Worm (Caenorhabditis elegans): Measurements from ENCODE around the gene C10A4.9.

C10A4.9 gene

ce11 chrX:7416082-7416481 lies 4.6 kb upstream of the C10A4.9 start, which contains the start of gene C10A4.1:
C10A4.1 (plus strand) TSS chrX:7416382.
- TF ChIP-seq dao-5 (tag; optimal IDR thresholded peaks at IDR 0.05) (no peak), W03F9.2 (tag; optimal IDR thresholded peaks at IDR 0.05) (no peak), him-1 (tag; optimal IDR thresholded peaks at IDR 0.05) (no peak)

ce11 chrX:7424813-7425212 lies 4.1 kb downstream of the C10A4.9 start, which contains the start of gene mnm-2:
mnm-2 (minus strand) TSS chrX:7424913.
- no peak for TF ChIP-seq W03F9.2 (tag; optimal IDR thresholded peaks at IDR 0.05)
- TF ChIP-seq him-1 (tag; optimal IDR thresholded peaks at IDR 0.05): no peak
- TF ChIP-seq dao-5 (tag; optimal IDR thresholded peaks at IDR 0.05): no peak

ce11 chrX:7430483-7430882 lies 9.8 kb downstream of the C10A4.9 start:
- TF ChIP-seq W03F9.2 (tag; optimal IDR thresholded peaks at IDR 0.05) (no peak), dao-5 (tag; optimal IDR thresholded peaks at IDR 0.05) (no peak), him-1 (tag; optimal IDR thresholded peaks at IDR 0.05) (no peak)

- TF ChIP-seq him-1 (tag; optimal IDR thresholded peaks at IDR 0.05) (no peak), W03F9.2 (tag; optimal IDR thresholded peaks at IDR 0.05) (no peak), dao-5 (tag; optimal IDR thresholded peaks at IDR 0.05) (no peak)
Measured at ce11 chrX:7431165-7431564, 10.5 kb downstream of the C10A4.9 start, which contains the start of gene clc-2. clc-2 (plus strand) TSS chrX:7431465.

- TF ChIP-seq W03F9.2 (tag; optimal IDR thresholded peaks at IDR 0.05) (no peak), dao-5 (tag; optimal IDR thresholded peaks at IDR 0.05) (no peak), him-1 (tag; optimal IDR thresholded peaks at IDR 0.05) (no peak)
Measured at ce11 chrX:7433269-7433668, 12.6 kb downstream of the C10A4.9 start, which contains the start of gene clc-5. clc-5 (plus strand) TSS chrX:7433569.

- TF ChIP-seq W03F9.2 (tag; optimal IDR thresholded peaks at IDR 0.05) (no peak), him-1 (tag; optimal IDR thresholded peaks at IDR 0.05) (no peak), dao-5 (tag; optimal IDR thresholded peaks at IDR 0.05) (no peak)
Measured at ce11 chrX:7436912-7437311, 16.2 kb downstream of the C10A4.9 start.

- TF ChIP-seq him-1 (tag; optimal IDR thresholded peaks at IDR 0.05) (no peak), dao-5 (tag; optimal IDR thresholded peaks at IDR 0.05) (no peak), W03F9.2 (tag; optimal IDR thresholded peaks at IDR 0.05) (no peak)
Measured at ce11 chrX:7437949-7438348, 17.3 kb downstream of the C10A4.9 start, which contains the start of gene C01C10.2. C01C10.2 (minus strand) TSS chrX:7438118.

ce11 chrX:7440102-7440501 lies 19.4 kb downstream of the C10A4.9 start:
- TF ChIP-seq dao-5 (tag; optimal IDR thresholded peaks at IDR 0.05): no peak
- TF ChIP-seq him-1 (tag; optimal IDR thresholded peaks at IDR 0.05): no peak

- TF ChIP-seq W03F9.2 (tag; optimal IDR thresholded peaks at IDR 0.05): no peak
- no peak for TF ChIP-seq him-1 (tag; optimal IDR thresholded peaks at IDR 0.05)
- no peak for TF ChIP-seq dao-5 (tag; optimal IDR thresholded peaks at IDR 0.05)
Measured at ce11 chrX:7442477-7442876, 21.8 kb downstream of the C10A4.9 start, which contains the start of gene acl-12. acl-12 (minus strand) TSS chrX:7442577.

- no peak for TF ChIP-seq W03F9.2 (tag; optimal IDR thresholded peaks at IDR 0.05)
- TF ChIP-seq dao-5 (tag; optimal IDR thresholded peaks at IDR 0.05): no peak
Measured at ce11 chrX:7445734-7446133, 25.1 kb downstream of the C10A4.9 start.

- no peak for TF ChIP-seq him-1 (tag; optimal IDR thresholded peaks at IDR 0.05)
- TF ChIP-seq W03F9.2 (tag; optimal IDR thresholded peaks at IDR 0.05): no peak
Measured at ce11 chrX:7446485-7446884, 25.8 kb downstream of the C10A4.9 start.

ce11 chrX:7447340-7447739 lies 26.7 kb downstream of the C10A4.9 start:
- TF ChIP-seq dao-5 (tag; optimal IDR thresholded peaks at IDR 0.05): no peak
- no peak for TF ChIP-seq him-1 (tag; optimal IDR thresholded peaks at IDR 0.05)
- no peak for TF ChIP-seq W03F9.2 (tag; optimal IDR thresholded peaks at IDR 0.05)

- TF ChIP-seq dao-5 (tag; optimal IDR thresholded peaks at IDR 0.05) (no peak), W03F9.2 (tag; optimal IDR thresholded peaks at IDR 0.05) (no peak), him-1 (tag; optimal IDR thresholded peaks at IDR 0.05) (no peak)
Measured at ce11 chrX:7452606-7453005, 31.9 kb downstream of the C10A4.9 start.

- no peak for TF ChIP-seq him-1 (tag; optimal IDR thresholded peaks at IDR 0.05)
- no peak for TF ChIP-seq dao-5 (tag; optimal IDR thresholded peaks at IDR 0.05)
- no peak for TF ChIP-seq W03F9.2 (tag; optimal IDR thresholded peaks at IDR 0.05)
Measured at ce11 chrX:7455960-7456359, 35.3 kb downstream of the C10A4.9 start.

- TF ChIP-seq W03F9.2 (tag; optimal IDR thresholded peaks at IDR 0.05) (no peak), him-1 (tag; optimal IDR thresholded peaks at IDR 0.05) (no peak), dao-5 (tag; optimal IDR thresholded peaks at IDR 0.05) (no peak)
Measured at ce11 chrX:7457154-7457674, 36.5 kb downstream of the C10A4.9 start.
